Worm (Caenorhabditis elegans) whole organism, L2 larva: ENCODE measurements around the gene Y49E10.30.

Source experiments
- C34F6.9 ChIP-seq: fragments of 150-350 bp; optimal IDR thresholded peaks from 2 replicates; lab custom pipeline; 2014; ENCODE audit warnings: missing biosample characterization, missing genetic modification characterization
- F13H6.1 ChIP-seq: sonication (generic microtip); optimal IDR thresholded peaks from 2 replicates; lab custom pipeline; 2016; ENCODE audit warnings: missing genetic modification characterization, missing compliant biosample characterization
- Y55F3AM.14 ChIP-seq: fragments of 200-800 bp; sonication (Bioruptor generic); optimal IDR thresholded peaks from 2 replicates; lab custom pipeline; 2018; ENCODE audit warnings: mild to moderate bottlenecking, missing genetic modification characterization, missing compliant biosample characterization
- alr-1 ChIP-seq: fragments of 150-350 bp; optimal IDR thresholded peaks from 2 replicates; lab custom pipeline; 2014; ENCODE audit warnings: missing biosample characterization, missing genetic modification characterization
- ama-1 ChIP-seq: fragments of 150-350 bp; optimal IDR thresholded peaks from 2 replicates; lab custom pipeline; 2018; ENCODE audit warnings: inconsistent platforms
- blmp-1 ChIP-seq: sonication (generic microtip); optimal IDR thresholded peaks from 2 replicates; lab custom pipeline; 2017; ENCODE audit warnings: missing genetic modification characterization, mild to moderate bottlenecking, missing compliant biosample characterization, antibody characterized with exemption, moderate library complexity; ENCODE audit not compliant: insufficient read depth
- dmd-4 ChIP-seq: sonication (generic microtip); optimal IDR thresholded peaks from 2 replicates; lab custom pipeline; 2017; ENCODE audit warnings: missing biosample characterization, missing genetic modification characterization
- elt-1 ChIP-seq: fragments of 150-350 bp; optimal IDR thresholded peaks from 2 replicates; lab custom pipeline; 2014; ENCODE audit warnings: missing biosample characterization, missing genetic modification characterization
- elt-3 ChIP-seq: sonication (generic microtip); optimal IDR thresholded peaks from 2 replicates; lab custom pipeline; 2017; ENCODE audit warnings: missing biosample characterization, missing genetic modification characterization
- lin-11 ChIP-seq: fragments of 150-350 bp; sonication (generic microtip); optimal IDR thresholded peaks from 2 replicates; lab custom pipeline; 2014; ENCODE audit warnings: missing biosample characterization, missing genetic modification characterization, inconsistent platforms, mixed read lengths
- lin-13 ChIP-seq: fragments of 150-350 bp; optimal IDR thresholded peaks from 2 replicates; lab custom pipeline; 2014; ENCODE audit warnings: missing biosample characterization, missing genetic modification reagents, missing genetic modification characterization
- lin-39 ChIP-seq: fragments of 150-350 bp; optimal IDR thresholded peaks from 2 replicates; lab custom pipeline; 2014; ENCODE audit warnings: missing biosample characterization, missing genetic modification reagents, missing genetic modification characterization
- mbf-1 ChIP-seq: sonication (generic microtip); optimal IDR thresholded peaks from 2 replicates; lab custom pipeline; 2017; ENCODE audit warnings: missing biosample characterization, missing genetic modification characterization
- nhr-129 ChIP-seq: fragments of 150-350 bp; optimal IDR thresholded peaks from 2 replicates; lab custom pipeline; 2014; ENCODE audit warnings: missing biosample characterization, missing genetic modification characterization
- nhr-6 ChIP-seq: fragments of 150-350 bp; optimal IDR thresholded peaks from 2 replicates; lab custom pipeline; 2014; ENCODE audit warnings: missing biosample characterization, missing genetic modification characterization
- nhr-77 ChIP-seq: fragments of 150-350 bp; optimal IDR thresholded peaks from 2 replicates; lab custom pipeline; 2014; ENCODE audit warnings: missing biosample characterization, missing genetic modification characterization
- peb-1 ChIP-seq: fragments of 150-350 bp; optimal IDR thresholded peaks from 2 replicates; lab custom pipeline; 2014; ENCODE audit warnings: missing biosample characterization, missing genetic modification characterization
- zag-1 ChIP-seq: fragments of 150-350 bp; optimal IDR thresholded peaks from 2 replicates; lab custom pipeline; 2014; ENCODE audit warnings: missing biosample characterization, missing genetic modification characterization
- ztf-1 ChIP-seq: fragments of 200-800 bp; sonication (Bioruptor generic); conservative IDR thresholded peaks from 2 replicates; pipeline ENCODE4 v1.3.6; 2022; ENCODE audit warnings: missing genetic modification characterization, missing compliant biosample characterization

Y49E10.30 gene

DNA sequence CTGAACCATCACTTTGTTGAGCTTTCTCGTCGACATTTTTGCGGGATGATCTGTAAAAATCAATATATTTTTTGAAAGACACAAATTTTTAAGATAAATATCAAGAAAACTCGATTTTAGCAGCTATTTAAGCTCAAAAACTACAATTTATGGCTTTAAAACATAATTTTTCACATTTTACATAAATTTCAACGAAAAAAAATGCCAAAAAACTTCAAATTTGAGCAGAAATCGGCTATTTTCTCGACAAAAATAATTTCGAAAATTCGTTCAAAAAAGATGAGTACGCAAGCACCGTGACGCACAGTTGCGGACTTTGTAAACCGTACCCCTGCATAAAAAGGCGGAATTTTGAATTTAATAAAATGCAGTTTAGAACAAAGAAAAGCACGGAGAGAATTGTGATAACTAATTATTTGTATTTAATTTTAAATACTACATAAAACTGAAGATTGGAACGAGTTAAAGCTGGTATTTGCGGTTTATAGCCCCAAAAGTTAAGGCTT, 42.9 kb downstream of the Y49E10.30 start, which contains the start of gene snr-6 (continued):
- TF ChIP-seq lin-39 (tag; lab: Kevin White, UChicago) (no peak), C34F6.9 (tag; lab: Kevin White, UChicago) (peak; percentile 85)
- TF ChIP-seq, all 48 proteins: peak for 20

DNA sequence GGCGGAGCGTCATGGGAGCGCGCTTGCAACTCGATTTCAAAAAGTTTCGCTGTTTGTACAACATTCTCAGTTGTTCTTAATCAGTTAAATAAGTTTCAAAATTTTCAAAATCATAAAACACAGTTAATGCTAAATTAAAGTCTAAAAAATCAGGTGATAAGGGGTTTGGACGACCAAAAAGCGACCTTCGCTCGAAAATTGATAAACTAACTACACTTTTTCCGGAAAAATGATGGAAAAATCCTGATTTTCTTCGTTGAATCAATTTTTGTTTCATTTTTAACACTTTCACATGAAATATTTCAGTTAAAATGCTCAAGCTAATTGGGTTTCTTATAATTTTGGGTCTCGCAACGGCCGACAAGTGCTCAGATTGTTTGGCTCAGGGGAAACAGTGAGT, 43.5 kb downstream of the Y49E10.30 start, which contains the start of gene Y49E10.16:
TSS of gene Y49E10.16 (plus strand) at position 301 of the 400 bp plus-strand sequence.
- no peak for TF ChIP-seq dmd-4 (tag; lab: Kevin White, UChicago)
- TF ChIP-seq mbf-1 (tag; lab: Kevin White, UChicago) = no peak
- no peak for TF ChIP-seq F13H6.1
- TF ChIP-seq nhr-77 (tag; lab: Kevin White, UChicago) = no peak
- TF ChIP-seq Y55F3AM.14 (GFP tag; lab: Kevin White, UChicago) = no peak
- no peak for TF ChIP-seq ztf-1
- TF ChIP-seq elt-1 = no peak
- TF ChIP-seq alr-1 = no peak
- no peak for TF ChIP-seq nhr-129 (tag; lab: Kevin White, UChicago)
- no peak for TF ChIP-seq lin-11
- TF ChIP-seq elt-3 = no peak

DNA sequence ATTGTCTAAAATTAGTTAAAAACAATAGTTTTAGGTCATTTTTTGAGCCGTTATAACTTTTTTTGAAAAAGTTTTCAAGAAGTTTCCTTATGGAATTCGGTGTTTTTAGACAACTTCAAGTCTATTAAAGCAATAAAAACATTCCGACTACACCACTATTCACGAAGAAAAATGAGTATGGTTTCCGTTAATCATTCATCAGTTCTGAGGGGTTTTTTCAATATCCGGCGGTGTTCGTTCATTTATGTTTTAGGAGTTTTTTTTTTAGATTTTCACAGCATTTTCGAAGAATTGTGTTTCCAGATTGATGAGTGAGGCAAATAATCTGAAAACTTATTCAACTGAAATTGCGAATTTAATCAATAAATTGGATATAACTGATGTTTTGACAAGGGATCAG, 47.4 kb downstream of the Y49E10.30 start, which contains the start of gene Y49E10.27:
TSS of gene Y49E10.27 (plus strand) at position 301 of the 400 bp plus-strand sequence.
- no peak for TF ChIP-seq lin-13 (GFP tag; lab: Kevin White, UChicago)
- no peak for TF ChIP-seq nhr-77 (tag; lab: Kevin White, UChicago)
- TF ChIP-seq alr-1 = no peak
- no peak for TF ChIP-seq ama-1
- no peak for TF ChIP-seq zag-1 (tag; lab: Kevin White, UChicago)
- no peak for TF ChIP-seq blmp-1 (tag; lab: Kevin White, UChicago)
- TF ChIP-seq elt-3 = no peak

DNA sequence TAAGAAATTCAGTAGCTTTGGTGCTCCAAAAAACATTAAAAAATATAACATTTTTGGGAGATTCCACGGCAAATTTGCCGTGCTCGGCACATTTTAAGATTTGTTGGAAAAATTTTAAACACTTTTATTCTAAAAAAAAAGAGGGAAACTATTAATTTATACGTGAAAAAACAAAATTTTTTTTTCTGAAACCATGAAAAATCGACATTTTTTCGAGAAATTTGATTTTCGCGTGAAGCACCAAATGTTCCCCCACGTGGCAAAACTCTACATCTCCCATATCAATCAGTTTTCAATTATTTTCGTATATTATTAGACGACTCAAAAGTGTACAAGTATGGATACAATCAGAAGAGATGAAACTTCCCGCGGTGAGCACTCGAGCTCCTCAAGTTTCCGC, 49.5 kb downstream of the Y49E10.30 start, which contains the start of gene fbxa-218:
TSS of gene fbxa-218 (plus strand) at position 301 of the 400 bp plus-strand sequence.
- TF ChIP-seq nhr-6 (tag; lab: Kevin White, UChicago) = no peak

DNA sequence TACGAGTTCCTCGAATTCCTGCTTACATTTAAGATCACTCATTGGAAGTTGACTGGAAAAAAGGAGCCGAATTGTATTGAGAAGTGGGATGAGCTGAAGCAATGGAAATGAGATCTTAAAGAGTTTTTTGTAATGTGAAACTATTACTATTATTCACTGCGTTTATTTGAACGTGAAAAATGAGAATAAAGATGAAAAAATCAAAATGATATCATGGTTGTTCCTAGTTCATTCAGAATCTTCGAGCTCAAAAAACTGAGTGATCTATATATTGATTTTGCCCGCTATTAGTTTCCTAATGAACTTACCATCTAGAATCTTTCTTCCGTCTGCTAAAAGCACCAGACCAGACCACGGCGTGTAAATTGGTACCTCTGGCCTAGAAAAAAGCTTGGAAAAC, 50.3 kb downstream of the Y49E10.30 start:
- TF ChIP-seq peb-1 (tag; lab: Kevin White, UChicago) = no peak
- TF ChIP-seq nhr-6 (tag; lab: Kevin White, UChicago) = no peak
